Fruit fly (Drosophila melanogaster) whole organism, embryonic: ENCODE data around the gene CG15043.
A peak's percentile ranks its signal among the peaks of the same experiment; 100 is the strongest.

Source experiments
- Bteb2 ChIP-seq: fragments of 200-800 bp; sonication (Bioruptor generic); optimal IDR thresholded peaks from 2 replicates; lab custom pipeline; 2016; ENCODE audit warnings: missing biosample characterization, missing genetic modification characterization
- CG12219 ChIP-seq: fragments of 200-800 bp; sonication (Bioruptor generic); optimal IDR thresholded peaks from 3 replicates; lab custom pipeline; 2018; ENCODE audit warnings: missing biosample characterization, mild to moderate bottlenecking, missing genetic modification characterization
- CG13287 ChIP-seq: fragments of 200-800 bp; sonication (Bioruptor generic); IDR thresholded peaks from 2 replicates; pipeline ENCODE4 v1.3.6; 2022; ENCODE audit warnings: missing biosample characterization, missing genetic modification characterization; ENCODE audit not compliant: partially characterized antibody
- CG13424 ChIP-seq: fragments of 200-800 bp; sonication (Bioruptor generic); optimal IDR thresholded peaks from 2 replicates; lab custom pipeline; 2019; ENCODE audit warnings: missing biosample characterization, mild to moderate bottlenecking, missing genetic modification characterization, moderate library complexity
- CG13775 ChIP-seq: fragments of 200-800 bp; sonication (Bioruptor generic); optimal IDR thresholded peaks from 3 replicates; lab custom pipeline; 2017; ENCODE audit warnings: missing biosample characterization, mild to moderate bottlenecking, missing genetic modification characterization
- CG14050 ChIP-seq: fragments of 200-800 bp; sonication (Bioruptor generic); IDR thresholded peaks from 3 replicates; pipeline ENCODE4 v1.3.6; 2022; ENCODE audit warnings: missing biosample characterization, missing genetic modification characterization
- CG14860 ChIP-seq: fragments of 200-800 bp; sonication (Bioruptor generic); IDR thresholded peaks from 3 replicates; pipeline ENCODE4 v1.3.6; 2022; ENCODE audit warnings: missing biosample characterization, missing genetic modification characterization; ENCODE audit not compliant: partially characterized antibody
- CG15073 ChIP-seq: fragments of 200-800 bp; sonication (Bioruptor generic); optimal IDR thresholded peaks from 2 replicates; lab custom pipeline; 2016; ENCODE audit warnings: missing biosample characterization, missing genetic modification characterization
- CG15269 ChIP-seq: fragments of 200-800 bp; sonication (Bioruptor generic); optimal IDR thresholded peaks from 2 replicates; lab custom pipeline; 2018; ENCODE audit warnings: missing biosample characterization, mild to moderate bottlenecking, missing genetic modification characterization, moderate library complexity
- CG15479 ChIP-seq: fragments of 200-800 bp; sonication (Bioruptor generic); optimal IDR thresholded peaks from 3 replicates; lab custom pipeline; 2019; ENCODE audit warnings: missing biosample characterization, mild to moderate bottlenecking, missing genetic modification characterization, moderate library complexity
- CG2120 ChIP-seq: fragments of 200-800 bp; sonication (Bioruptor generic); optimal IDR thresholded peaks from 3 replicates; lab custom pipeline; 2016; ENCODE audit warnings: missing biosample characterization, missing genetic modification characterization
- CG2678 ChIP-seq: fragments of 200-800 bp; sonication (Bioruptor generic); optimal IDR thresholded peaks from 3 replicates; lab custom pipeline; 2019; ENCODE audit warnings: missing biosample characterization, mild to moderate bottlenecking, missing genetic modification characterization, moderate library complexity
- CG4328 ChIP-seq: fragments of 200-800 bp; sonication (Bioruptor generic); optimal IDR thresholded peaks from 3 replicates; lab custom pipeline; 2017; ENCODE audit warnings: missing biosample characterization, missing genetic modification reagents, missing genetic modification characterization
- CG5953 ChIP-seq: fragments of 200-800 bp; sonication (Bioruptor generic); IDR thresholded peaks from 2 replicates; pipeline ENCODE4 v1.3.6; 2022; ENCODE audit warnings: missing biosample characterization, missing genetic modification characterization
- CG7987 ChIP-seq: fragments of 200-800 bp; sonication (Bioruptor generic); optimal IDR thresholded peaks from 2 replicates; lab custom pipeline; 2018; ENCODE audit warnings: missing biosample characterization, mild to moderate bottlenecking, missing genetic modification characterization, moderate library complexity
- CG9932 ChIP-seq: fragments of 200-800 bp; sonication (Bioruptor generic); IDR thresholded peaks from 2 replicates; pipeline ENCODE4 v1.3.6; 2022; ENCODE audit warnings: missing biosample characterization, missing genetic modification characterization
- D19A ChIP-seq: fragments of 200-800 bp; optimal IDR thresholded peaks from 3 replicates; lab custom pipeline; 2019; ENCODE audit warnings: missing biosample characterization, mild to moderate bottlenecking, missing genetic modification characterization, moderate library complexity
- D19B ChIP-seq: fragments of 200-800 bp; sonication (Bioruptor generic); optimal IDR thresholded peaks from 2 replicates; lab custom pipeline; 2017; ENCODE audit warnings: missing biosample characterization, mild to moderate bottlenecking, missing genetic modification characterization
- Dfd ChIP-seq, 2 experiments: fragments of >200 bp; optimal IDR thresholded peaks; 2 replicates each; lab custom pipeline; 2017; ENCODE audit warnings: missing biosample characterization in 2 of 2, missing genetic modification characterization in 2 of 2
- GATAe ChIP-seq: fragments of 200-800 bp; sonication (Bioruptor generic); conservative IDR thresholded peaks from 2 replicates; pipeline ENCODE4 v1.3.6; 2022; ENCODE audit warnings: missing biosample characterization, missing genetic modification characterization
- PHDP ChIP-seq: fragments of 200-800 bp; sonication (Bioruptor generic); optimal IDR thresholded peaks from 3 replicates; lab custom pipeline; 2018; ENCODE audit warnings: missing biosample characterization, mild to moderate bottlenecking, missing genetic modification characterization, moderate library complexity
- Ravus ChIP-seq: fragments of 200-800 bp; sonication (Bioruptor generic); IDR thresholded peaks from 2 replicates; pipeline ENCODE4 v1.3.6; 2022; ENCODE audit warnings: missing biosample characterization, missing genetic modification characterization
- Rfx ChIP-seq: fragments of 200-800 bp; sonication (Bioruptor generic); IDR thresholded peaks from 2 replicates; pipeline ENCODE4 v1.3.6; 2022; ENCODE audit warnings: missing biosample characterization, missing genetic modification characterization
- Sox102F ChIP-seq: fragments of 200-800 bp; sonication (Bioruptor generic); optimal IDR thresholded peaks from 2 replicates; lab custom pipeline; 2018; ENCODE audit warnings: missing biosample characterization, mild to moderate bottlenecking, missing genetic modification characterization, moderate library complexity
- Tbp ChIP-seq: fragments of >200 bp; optimal IDR thresholded peaks from 2 replicates; lab custom pipeline; 2018; ENCODE audit warnings: missing biosample characterization, missing genetic modification characterization
- abd-A ChIP-seq: fragments of 200-800 bp; sonication (Bioruptor generic); optimal IDR thresholded peaks from 3 replicates; lab custom pipeline; 2019; ENCODE audit warnings: missing biosample characterization, mild to moderate bottlenecking, missing genetic modification characterization, moderate library complexity
- bab2 ChIP-seq: fragments of 200-800 bp; sonication (Bioruptor generic); optimal IDR thresholded peaks from 2 replicates; lab custom pipeline; 2016; ENCODE audit warnings: missing biosample characterization, missing genetic modification characterization
- bowl ChIP-seq: fragments of 200-800 bp; sonication (Bioruptor generic); IDR thresholded peaks from 2 replicates; pipeline ENCODE4 v1.3.6; 2022; ENCODE audit warnings: missing biosample characterization, missing genetic modification characterization
- bsh ChIP-seq, 2 experiments: fragments of 200-800 bp; sonication (Bioruptor generic); optimal IDR thresholded peaks; 2 replicates each; lab custom pipeline; 2017 to 2018; ENCODE audit warnings: mild to moderate bottlenecking in 2 of 2, missing biosample characterization in 2 of 2, missing genetic modification characterization in 2 of 2, moderate library complexity in 1 of 2
- chinmo ChIP-seq: fragments of 200-800 bp; sonication (Bioruptor generic); IDR thresholded peaks from 4 replicates; pipeline ENCODE4 v1.3.6; 2022; ENCODE audit warnings: missing biosample characterization, missing genetic modification characterization; ENCODE audit not compliant: partially characterized antibody
- dmrt99B ChIP-seq: fragments of 200-800 bp; sonication (Bioruptor generic); optimal IDR thresholded peaks from 2 replicates; lab custom pipeline; 2018; ENCODE audit warnings: missing biosample characterization, mild to moderate bottlenecking, missing genetic modification characterization, moderate library complexity
- esg ChIP-seq: fragments of 200-800 bp; sonication (Bioruptor generic); conservative IDR thresholded peaks from 2 replicates; pipeline ENCODE4 v1.3.6; 2022; ENCODE audit warnings: missing biosample characterization, missing genetic modification characterization
- exex ChIP-seq: fragments of 200-800 bp; sonication (Bioruptor generic); optimal IDR thresholded peaks from 4 replicates; lab custom pipeline; 2018; ENCODE audit warnings: missing biosample characterization, mild to moderate bottlenecking, missing genetic modification characterization, moderate library complexity
- grn ChIP-seq: fragments of 200-800 bp; sonication (Bioruptor generic); optimal IDR thresholded peaks from 3 replicates; lab custom pipeline; 2017; ENCODE audit warnings: missing biosample characterization, missing genetic modification characterization
- insv ChIP-seq, 2 experiments: fragments of 200-800 bp; sonication (Bioruptor generic); optimal IDR thresholded peaks; 3 replicates each; lab custom pipeline; 2016 to 2018; ENCODE audit warnings: missing biosample characterization in 2 of 2, missing genetic modification characterization in 2 of 2
- mam ChIP-seq: fragments of 200-800 bp; sonication (Bioruptor generic); optimal IDR thresholded peaks from 3 replicates; lab custom pipeline; 2016; ENCODE audit warnings: missing biosample characterization, missing genetic modification characterization
- mirr ChIP-seq: fragments of 200-800 bp; sonication (Bioruptor generic); optimal IDR thresholded peaks from 3 replicates; lab custom pipeline; 2018; ENCODE audit warnings: missing biosample characterization, mild to moderate bottlenecking, missing genetic modification characterization
- pfk ChIP-seq: fragments of 200-800 bp; sonication (Bioruptor generic); optimal IDR thresholded peaks from 2 replicates; lab custom pipeline; 2018; ENCODE audit warnings: missing biosample characterization, mild to moderate bottlenecking, missing genetic modification characterization, moderate library complexity
- pros ChIP-seq: fragments of 200-800 bp; sonication (Bioruptor generic); optimal IDR thresholded peaks from 3 replicates; lab custom pipeline; 2019; ENCODE audit warnings: missing biosample characterization, mild to moderate bottlenecking, missing genetic modification characterization, moderate library complexity
- rib ChIP-seq: fragments of 200-800 bp; sonication (Bioruptor generic); IDR thresholded peaks from 2 replicates; pipeline ENCODE4 v1.3.6; 2022; ENCODE audit warnings: missing biosample characterization, missing genetic modification characterization
- schlank ChIP-seq: fragments of 200-800 bp; sonication (Bioruptor generic); optimal IDR thresholded peaks from 2 replicates; lab custom pipeline; 2018; ENCODE audit warnings: missing biosample characterization, mild to moderate bottlenecking, missing genetic modification characterization
- sens ChIP-seq: fragments of 200-800 bp; sonication (Bioruptor generic); peaks from one replicate; lab custom pipeline; 2016; ENCODE audit warnings: missing biosample characterization, missing genetic modification characterization
- sqz ChIP-seq: fragments of 200-800 bp; sonication (Bioruptor generic); optimal IDR thresholded peaks from 3 replicates; lab custom pipeline; 2018; ENCODE audit warnings: missing biosample characterization, mild to moderate bottlenecking, missing genetic modification characterization
- sug ChIP-seq: fragments of 200-800 bp; optimal IDR thresholded peaks from 2 replicates; lab custom pipeline; 2019; ENCODE audit warnings: missing biosample characterization, mild to moderate bottlenecking, missing genetic modification characterization, moderate library complexity
- zfh2 ChIP-seq: fragments of 200-800 bp; sonication (Bioruptor generic); optimal IDR thresholded peaks from 2 replicates; lab custom pipeline; 2016; ENCODE audit warnings: missing biosample characterization, missing genetic modification characterization

Gene CG15043

dm6 chrX:18510884-18511283 is 16.9 kb upstream of the CG15043 start (continued):
- TF ChIP-seq CG15269 (peak; percentile 43), mirr (GFP tag; lab: Kevin White, UChicago) (peak; percentile 26), dmrt99B (no peak), GATAe (no peak), CG13775 (GFP tag; lab: Kevin White, UChicago) (no peak), CG12219 (GFP tag; lab: Kevin White, UChicago) (no peak), Rfx (GFP tag; lab: Robert Waterston, UW) (no peak), PHDP (tag; lab: Kevin White, UChicago) (peak; percentile 24), schlank (tag; lab: Kevin White, UChicago) (peak; percentile 42), sug (peak; percentile 55), esg (GFP tag; lab: Robert Waterston, UW) (no peak), CG14860 (GFP tag; lab: Robert Waterston, UW) (no peak), mam (GFP tag; lab: Kevin White, UChicago) (no peak), CG2678 (tag; lab: Kevin White, UChicago) (peak; percentile 60), CG4328 (no peak), chinmo (GFP tag; lab: Robert Waterston, UW) (no peak)

dm6 chrX:18509430-18509829 is 15.5 kb upstream of the CG15043 start:
- TF ChIP-seq Ravus (GFP tag; lab: Robert Waterston, UW) (no peak), pfk (GFP tag; lab: Kevin White, UChicago) (no peak), exex (tag; lab: Kevin White, UChicago) (peak; percentile 93), CG5953 (GFP tag; lab: Robert Waterston, UW) (no peak), sug (peak; percentile 35)

- TF ChIP-seq exex (tag; lab: Kevin White, UChicago) = peak; percentile 59
- TF ChIP-seq sug = peak; percentile 44
- TF ChIP-seq D19B (GFP tag; lab: Kevin White, UChicago) = peak; percentile 20
- peak; percentile 50 for TF ChIP-seq grn
- peak; percentile 46 for TF ChIP-seq sens (GFP tag; lab: Kevin White, UChicago)
- TF ChIP-seq CG7987 = no peak
- no peak for TF ChIP-seq CG15073
- TF ChIP-seq, all 482 proteins: peak for 5
These were observed 14.6 kb upstream of the CG15043 start for dm6 chrX:18508565-18508964.

- no peak for TF ChIP-seq rib (GFP tag; lab: Robert Waterston, UW)
- no peak for TF ChIP-seq sqz
- TF ChIP-seq CG13287 (GFP tag; lab: Robert Waterston, UW) = no peak
- TF ChIP-seq CG14050 = peak; percentile 70
- TF ChIP-seq CG2120 = peak; percentile 80
- TF ChIP-seq D19A = peak; percentile 63
- peak; percentile 79 for TF ChIP-seq Sox102F (GFP tag; lab: Kevin White, UChicago)
- TF ChIP-seq CG9932 (GFP tag; lab: Robert Waterston, UW) = peak; percentile 68
- peak; percentile 53 for TF ChIP-seq CG13424 (tag; lab: Kevin White, UChicago)
- peak; percentile 56 for TF ChIP-seq zfh2
- peak; percentile 76 for TF ChIP-seq pros (GFP tag; lab: Kevin White, UChicago)
- no peak for TF ChIP-seq insv (GFP tag; optimal IDR thresholded peaks at IDR 0.05; lab: Kevin White, UChicago)
- peak; percentile 78 for TF ChIP-seq bab2 (GFP tag; lab: Kevin White, UChicago)
- TF ChIP-seq Bteb2 (GFP tag; lab: Kevin White, UChicago) = peak; percentile 68
- TF ChIP-seq bsh (GFP tag; optimal IDR thresholded peaks at IDR 0.05; lab: Kevin White, UChicago) = peak; percentile 38 to 81
- TF ChIP-seq CG15479 = no peak
- TF ChIP-seq bowl (GFP tag; lab: Robert Waterston, UW) = peak; percentile 48; the same call in 1 of the 2 replicates
- TF ChIP-seq Tbp (GFP tag; lab: Kevin White, UChicago) = peak; percentile 0
- TF ChIP-seq abd-A (tag; lab: Kevin White, UChicago) = peak; percentile 57
- no peak for TF ChIP-seq Dfd (GFP tag; optimal IDR thresholded peaks at IDR 0.05; lab: Kevin White, UChicago)
These were observed 12.9 kb upstream of the CG15043 start for dm6 chrX:18506639-18507528.
